Worm (Caenorhabditis elegans): Measurements from ENCODE around the gene F55G1.15.

The F55G1.15 gene

ce11 chrIV:7507841-7508509 lies 6.7 kb upstream of the F55G1.15 start, which contains the start of the genes vdac-1 and R05G6.5 (continued):
- TF ChIP-seq zag-1 (tag; optimal IDR thresholded peaks at IDR 0.05) (no peak), lim-7 (GFP tag; IDR thresholded peaks at IDR 0.05) (peak; percentile 13; the same call in 1 of the 2 replicates), egl-43 (GFP tag; IDR thresholded peaks at IDR 0.05) (no peak), D1046.2 (GFP tag; IDR thresholded peaks at IDR 0.05) (no peak), dmd-9 (GFP tag; IDR thresholded peaks at IDR 0.05) (no peak), ceh-20 (GFP tag; IDR thresholded peaks at IDR 0.05) (peak; percentile 84), dve-1 (tag; optimal IDR thresholded peaks at IDR 0.05; ENCODE audit: insufficient read depth) (peak; percentile 90), lin-13 (GFP tag; optimal IDR thresholded peaks at IDR 0.05) (peak; percentile 72), ceh-44 (GFP tag; IDR thresholded peaks at IDR 0.05) (no peak), jun-1 (tag; optimal IDR thresholded peaks at IDR 0.05) (no peak), zip-2 (tag; optimal IDR thresholded peaks at IDR 0.05) (peak; percentile 10), nhr-111 (GFP tag; optimal IDR thresholded peaks at IDR 0.05) (no peak), ZK337.2 (GFP tag; IDR thresholded peaks at IDR 0.05) (no peak), nhr-42 (GFP tag; IDR thresholded peaks at IDR 0.05) (peak; percentile 71; the same call in 1 of the 2 replicates), mxl-2 (GFP tag; conservative IDR thresholded peaks at IDR 0.05) (no peak), nhr-48 (tag; optimal IDR thresholded peaks at IDR 0.05) (peak; percentile 11), lin-29 (GFP tag; IDR thresholded peaks at IDR 0.05) (0 out of 2 replicates have a peak, but pooled peaks have one; percentile 22), nhr-6 (tag; optimal IDR thresholded peaks at IDR 0.05) (peak; percentile 89), ctbp-1 (GFP tag; IDR thresholded peaks at IDR 0.05) (peak; percentile 63; the same call in 1 of the 2 replicates), madf-5 (GFP tag; IDR thresholded peaks at IDR 0.05) (0 out of 4 replicates have a peak, but pooled peaks of 1 of the 2 experiments have one; percentile 51), lir-3 (tag; optimal IDR thresholded peaks at IDR 0.05) (no peak), hlh-30 (tag; optimal IDR thresholded peaks at IDR 0.05; ENCODE audit: insufficient read depth) (peak; percentile 92), nhr-11 (tag; optimal IDR thresholded peaks at IDR 0.05) (peak; percentile 75), ztf-11 (tag; optimal IDR thresholded peaks at IDR 0.05) (no peak), ztf-7 (tag; optimal IDR thresholded peaks at IDR 0.05) (peak; percentile 22), zfp-3 (GFP tag; conservative IDR thresholded peaks at IDR 0.05) (peak; percentile 69), unc-130 (GFP tag; optimal IDR thresholded peaks at IDR 0.05) (no peak), nhr-77 (tag; optimal IDR thresholded peaks at IDR 0.05) (peak; percentile 90), zip-11 (GFP tag; IDR thresholded peaks at IDR 0.05) (no peak), nhr-237 (tag; optimal IDR thresholded peaks at IDR 0.05) (no peak), aly-2 (tag; optimal IDR thresholded peaks at IDR 0.05) (no peak), snpc-4 (tag; optimal IDR thresholded peaks at IDR 0.05) (no peak), zfp-2 (tag; optimal IDR thresholded peaks at IDR 0.05) (no peak), dmd-8 (GFP tag; IDR thresholded peaks at IDR 0.05) (peak; percentile 73; the same call in 1 of the 2 replicates), fos-1 (tag; optimal IDR thresholded peaks at IDR 0.05) (no peak), attf-4 (tag; optimal IDR thresholded peaks at IDR 0.05) (no peak), T20F7.1 (GFP tag; optimal IDR thresholded peaks at IDR 0.05) (peak; percentile 88), R02D3.7 (tag; optimal IDR thresholded peaks at IDR 0.05) (no peak), ceh-28 (tag; optimal IDR thresholded peaks at IDR 0.05) (no peak), hmg-1.1 (GFP tag; IDR thresholded peaks at IDR 0.05) (peak; percentile 71), mxl-3 (GFP tag; optimal IDR thresholded peaks at IDR 0.05) (peak; percentile 99), F10B5.3 (tag; optimal IDR thresholded peaks at IDR 0.05) (no peak), set-16 (GFP tag; IDR thresholded peaks at IDR 0.05) (no peak), F49E8.2 (tag; optimal IDR thresholded peaks at IDR 0.05; ENCODE audit: borderline replicate concordance) (no peak), nhr-25 (tag; optimal IDR thresholded peaks at IDR 0.05; ENCODE audit: borderline replicate concordance, insufficient read depth) (peak; percentile 84), mes-2 (tag; optimal IDR thresholded peaks at IDR 0.05; ENCODE audit: poor library complexity, severe bottlenecking) (peak; percentile 82), tag-97 (GFP tag; IDR thresholded peaks at IDR 0.05) (no peak), snpc-1.2 (GFP tag; IDR thresholded peaks at IDR 0.05) (no peak), daf-19 (GFP tag; conservative IDR thresholded peaks at IDR 0.05) (no peak), daf-16 (GFP tag; optimal IDR thresholded peaks at IDR 0.05) (peak in 1 of 2 experiments; percentile 2), daf-16 (tag; optimal IDR thresholded peaks at IDR 0.05) (peak; percentile 73)
